Fruit fly (Drosophila melanogaster) whole organism, wandering third instar larva: Measurements from ENCODE around the gene DNAlig3.
A peak's percentile ranks its signal among the peaks of the same experiment; 100 is the strongest.

Source experiments
- Abd-B ChIP-seq: fragments of >200 bp; optimal IDR thresholded peaks from 2 replicates; lab custom pipeline; 2017; ENCODE audit warnings: missing biosample characterization, missing genetic modification characterization
- CG32264 ChIP-seq: fragments of 200-800 bp; sonication (Bioruptor generic); optimal IDR thresholded peaks from 2 replicates; lab custom pipeline; 2016; ENCODE audit warnings: missing biosample characterization, missing genetic modification characterization
- CG9705 ChIP-seq: fragments of 200-800 bp; sonication (Bioruptor generic); optimal IDR thresholded peaks from 2 replicates; lab custom pipeline; 2018; ENCODE audit warnings: missing biosample characterization, mild to moderate bottlenecking, missing genetic modification characterization
- CrebA ChIP-seq: fragments of 200-800 bp; sonication (Bioruptor generic); optimal IDR thresholded peaks from 2 replicates; lab custom pipeline; 2016; ENCODE audit warnings: missing biosample characterization, mild to moderate bottlenecking, missing genetic modification characterization, borderline replicate concordance
- Dfd ChIP-seq: fragments of >200 bp; optimal IDR thresholded peaks from 2 replicates; lab custom pipeline; 2017; ENCODE audit warnings: missing biosample characterization, missing genetic modification characterization
- Dif ChIP-seq: fragments of 200-275, 200-300 bp; sonication (Bioruptor generic); optimal IDR thresholded peaks from 2 replicates; lab custom pipeline; 2018; ENCODE audit warnings: missing biosample characterization, missing genetic modification characterization; ENCODE audit not compliant: partially characterized antibody
- GATAd ChIP-seq: sonication (Bioruptor generic); optimal IDR thresholded peaks from 2 replicates; lab custom pipeline; 2016; ENCODE audit warnings: missing biosample characterization, missing genetic modification characterization
- HLH106 ChIP-seq: fragments of 200-800 bp; optimal IDR thresholded peaks from 3 replicates; lab custom pipeline; 2019; ENCODE audit warnings: missing biosample characterization, mild to moderate bottlenecking, missing genetic modification characterization, moderate library complexity
- Hnf4 ChIP-seq: fragments of 200-800 bp; sonication (Bioruptor generic); optimal IDR thresholded peaks from 2 replicates; lab custom pipeline; 2016; ENCODE audit warnings: missing biosample characterization, mild to moderate bottlenecking, missing genetic modification characterization
- Hr78 ChIP-seq: fragments of >200 bp; optimal IDR thresholded peaks from 2 replicates; lab custom pipeline; 2017; ENCODE audit warnings: missing biosample characterization, missing genetic modification characterization
- Hr83 ChIP-seq: fragments of 200-300 bp; sonication (Bioruptor generic); optimal IDR thresholded peaks from 2 replicates; lab custom pipeline; 2016; ENCODE audit warnings: missing biosample characterization, mild to moderate bottlenecking, missing genetic modification characterization, moderate library complexity; ENCODE audit not compliant: poor library complexity, severe bottlenecking
- Jra ChIP-seq: sonication (Bioruptor generic); optimal IDR thresholded peaks from 2 replicates; lab custom pipeline; 2016; ENCODE audit warnings: missing biosample characterization, missing genetic modification characterization
- Mio ChIP-seq: sonication (Bioruptor generic); optimal IDR thresholded peaks from 2 replicates; lab custom pipeline; 2016; ENCODE audit warnings: missing biosample characterization, missing genetic modification characterization
- Myc ChIP-seq: fragments of >200 bp; optimal IDR thresholded peaks from 2 replicates; lab custom pipeline; 2017
- N ChIP-seq: fragments of >200 bp; optimal IDR thresholded peaks from 2 replicates; lab custom pipeline; 2018; ENCODE audit warnings: missing biosample characterization, missing external identifiers, missing genetic modification characterization
- OdsH ChIP-seq: fragments of 200-800 bp; sonication (Bioruptor generic); optimal IDR thresholded peaks from 2 replicates; lab custom pipeline; 2016; ENCODE audit warnings: missing biosample characterization, mild to moderate bottlenecking, missing genetic modification characterization
- Rel ChIP-seq, 2 experiments: fragments of 200-800 bp; sonication (Bioruptor generic) in 1 of 2; optimal IDR thresholded peaks; 2 replicates in 1 of 2; 3 replicates in 1 of 2; lab custom pipeline; 2016 to 2019; ENCODE audit warnings: mild to moderate bottlenecking in 2 of 2, missing biosample characterization in 2 of 2, missing genetic modification characterization in 2 of 2, moderate library complexity in 1 of 2
- Sp1 ChIP-seq: fragments of 200-800 bp; sonication (Bioruptor generic); optimal IDR thresholded peaks from 3 replicates; lab custom pipeline; 2019; ENCODE audit warnings: missing biosample characterization, mild to moderate bottlenecking, missing genetic modification characterization, moderate library complexity
- Vsx2 ChIP-seq: fragments of 200-300, 225-300 bp; sonication (Bioruptor generic); optimal IDR thresholded peaks from 2 replicates; lab custom pipeline; 2018; ENCODE audit warnings: missing biosample characterization, missing genetic modification characterization; ENCODE audit not compliant: partially characterized antibody
- br ChIP-seq: fragments of 200-800 bp; sonication (Bioruptor generic); optimal IDR thresholded peaks from 2 replicates; lab custom pipeline; 2016; ENCODE audit warnings: missing biosample characterization, missing genetic modification characterization
- brk ChIP-seq: fragments of 200-800 bp; sonication (Bioruptor generic); optimal IDR thresholded peaks from 2 replicates; lab custom pipeline; 2016; ENCODE audit warnings: missing biosample characterization, mild to moderate bottlenecking, missing genetic modification characterization
- dl ChIP-seq, 2 experiments: fragments of 175-275, 200-275 bp in 1 of 2; fragments of 200-275 bp in 1 of 2; sonication (Bioruptor generic); optimal IDR thresholded peaks; lab custom pipeline; 2018; ENCODE audit warnings: mild to moderate bottlenecking in 2 of 2, missing biosample characterization in 2 of 2, missing genetic modification characterization in 2 of 2, moderate library complexity in 2 of 2; ENCODE audit not compliant: partially characterized antibody in 2 of 2, insufficient read depth in 1 of 2
- dmrt93B ChIP-seq: fragments of 200-800 bp; sonication (Bioruptor generic); optimal IDR thresholded peaks from 2 replicates; lab custom pipeline; 2018; ENCODE audit warnings: missing biosample characterization, mild to moderate bottlenecking, missing genetic modification characterization
- dsf ChIP-seq: sonication (Bioruptor generic); optimal IDR thresholded peaks from 2 replicates; lab custom pipeline; 2016; ENCODE audit warnings: missing biosample characterization, missing genetic modification characterization, borderline replicate concordance
- ey ChIP-seq: fragments of 200-800 bp; sonication (Bioruptor generic); optimal IDR thresholded peaks from 2 replicates; lab custom pipeline; 2016; ENCODE audit warnings: missing biosample characterization, missing genetic modification characterization
- foxo ChIP-seq, 2 experiments: fragments of 200-800 bp; sonication (Bioruptor generic); optimal IDR thresholded peaks; 2 replicates in 1 of 2; 3 replicates in 1 of 2; lab custom pipeline; 2016 to 2017; ENCODE audit warnings: missing biosample characterization in 2 of 2, missing genetic modification characterization in 2 of 2
- fru ChIP-seq: fragments of 200-800 bp; sonication (Bioruptor generic); optimal IDR thresholded peaks from 3 replicates; lab custom pipeline; 2016; ENCODE audit warnings: missing biosample characterization, mild to moderate bottlenecking, missing genetic modification characterization
- h ChIP-seq: fragments of 200-800 bp; sonication (Bioruptor generic); optimal IDR thresholded peaks from 3 replicates; lab custom pipeline; 2016; ENCODE audit warnings: missing biosample characterization, mild to moderate bottlenecking, missing genetic modification characterization
- jim ChIP-seq: fragments of 175-275, 200-325 bp; sonication (Bioruptor generic); optimal IDR thresholded peaks from 2 replicates; lab custom pipeline; 2016; ENCODE audit warnings: missing biosample characterization, mild to moderate bottlenecking, missing genetic modification characterization
- lola ChIP-seq: fragments of >200 bp; optimal IDR thresholded peaks from 2 replicates; lab custom pipeline; 2017; ENCODE audit warnings: missing biosample characterization, missing genetic modification characterization
- pan ChIP-seq: fragments of >200 bp; optimal IDR thresholded peaks from 2 replicates; lab custom pipeline; 2017
- psq ChIP-seq: fragments of 200-800 bp; sonication (Bioruptor generic); optimal IDR thresholded peaks from 3 replicates; lab custom pipeline; 2017; ENCODE audit warnings: missing biosample characterization, mild to moderate bottlenecking, missing genetic modification characterization, moderate library complexity
- rgr ChIP-seq: fragments of 200-800 bp; sonication (Bioruptor generic); optimal IDR thresholded peaks from 3 replicates; lab custom pipeline; 2016; ENCODE audit warnings: missing biosample characterization, mild to moderate bottlenecking, missing genetic modification characterization
- sage ChIP-seq: fragments of 200-800 bp; sonication (Bioruptor generic); optimal IDR thresholded peaks from 2 replicates; lab custom pipeline; 2016; ENCODE audit warnings: missing biosample characterization, mild to moderate bottlenecking, missing genetic modification characterization
- sv ChIP-seq: fragments of 200-800 bp; sonication (Bioruptor generic); optimal IDR thresholded peaks from 3 replicates; lab custom pipeline; 2016; ENCODE audit warnings: missing biosample characterization, missing genetic modification characterization
- tai ChIP-seq: sonication (Bioruptor generic); optimal IDR thresholded peaks from 2 replicates; lab custom pipeline; 2016; ENCODE audit warnings: missing biosample characterization, missing genetic modification characterization
- usp ChIP-seq: fragments of >200 bp; optimal IDR thresholded peaks from 2 replicates; lab custom pipeline; 2017; ENCODE audit warnings: missing biosample characterization, missing genetic modification characterization
- woc ChIP-seq: sonication (Bioruptor generic); optimal IDR thresholded peaks from 2 replicates; lab custom pipeline; 2016; ENCODE audit warnings: missing biosample characterization, mild to moderate bottlenecking, missing genetic modification characterization

DNAlig3 gene

dm6 chr3R:12405134-12405533, 3.5 kb upstream of the DNAlig3 start:
- no peak for TF ChIP-seq foxo (GFP tag; optimal IDR thresholded peaks at IDR 0.05; lab: Kevin White, UChicago)
- TF ChIP-seq woc (GFP tag; lab: Kevin White, UChicago) = no peak
- no peak for TF ChIP-seq lola (GFP tag; lab: Kevin White, UChicago)
- no peak for TF ChIP-seq GATAd
- no peak for TF ChIP-seq psq (GFP tag; lab: Kevin White, UChicago)
- TF ChIP-seq HLH106 (tag; lab: Kevin White, UChicago) = no peak
- TF ChIP-seq Sp1 (GFP tag; lab: Kevin White, UChicago) = no peak
- no peak for TF ChIP-seq OdsH (GFP tag; lab: Kevin White, UChicago)
- TF ChIP-seq CG9705 (GFP tag; lab: Kevin White, UChicago) = no peak
- TF ChIP-seq brk (GFP tag; lab: Kevin White, UChicago) = no peak
- no peak for TF ChIP-seq Rel (GFP tag; optimal IDR thresholded peaks at IDR 0.05; lab: Kevin White, UChicago)
- TF ChIP-seq Rel (tag; optimal IDR thresholded peaks at IDR 0.05; lab: Kevin White, UChicago) = no peak
- no peak for TF ChIP-seq Hr83 (GFP tag; lab: Kevin White, UChicago)
- no peak for TF ChIP-seq sage (GFP tag; lab: Kevin White, UChicago)
- no peak for TF ChIP-seq Myc (lab: Kevin White, UChicago)

- TF ChIP-seq CG9705 (GFP tag; lab: Kevin White, UChicago) (peak; percentile 100), jim (GFP tag; lab: Kevin White, UChicago) (no peak), pan (lab: Kevin White, UChicago) (no peak), Sp1 (GFP tag; lab: Kevin White, UChicago) (peak; percentile 99), ey (GFP tag; lab: Kevin White, UChicago) (peak; percentile 89), HLH106 (tag; lab: Kevin White, UChicago) (peak; percentile 98), foxo (GFP tag; optimal IDR thresholded peaks at IDR 0.05; lab: Kevin White, UChicago) (peak; percentile 89 to 96), Hr83 (GFP tag; lab: Kevin White, UChicago) (peak; percentile 92), Mio (GFP tag; lab: Kevin White, UChicago) (peak; percentile 59), Dif (GFP tag; lab: Kevin White, UChicago) (no peak), CG32264 (GFP tag; lab: Kevin White, UChicago) (peak; percentile 94), dl (GFP tag; optimal IDR thresholded peaks at IDR 0.05; lab: Kevin White, UChicago; ENCODE audit: insufficient read depth in 1 of 2, partially characterized antibody in 2 of 2) (no peak), h (peak; percentile 99), psq (GFP tag; lab: Kevin White, UChicago) (peak; percentile 84), sage (GFP tag; lab: Kevin White, UChicago) (peak; percentile 99), fru (GFP tag; lab: Kevin White, UChicago) (peak; percentile 94), rgr (GFP tag; lab: Kevin White, UChicago) (peak; percentile 97), lola (GFP tag; lab: Kevin White, UChicago) (no peak), Dfd (GFP tag; lab: Kevin White, UChicago) (no peak), Vsx2 (no peak), Hnf4 (GFP tag; lab: Kevin White, UChicago) (peak; percentile 94), Myc (lab: Kevin White, UChicago) (no peak), sv (GFP tag; lab: Kevin White, UChicago) (peak; percentile 94), tai (GFP tag; lab: Kevin White, UChicago) (no peak), dmrt93B (peak; percentile 99), N (no peak), Jra (GFP tag; lab: Kevin White, UChicago) (peak; percentile 84), woc (GFP tag; lab: Kevin White, UChicago) (peak; percentile 86), CrebA (no peak), br (GFP tag; lab: Kevin White, UChicago) (peak; percentile 95), Rel (GFP tag; optimal IDR thresholded peaks at IDR 0.05; lab: Kevin White, UChicago) (peak; percentile 90), Rel (tag; optimal IDR thresholded peaks at IDR 0.05; lab: Kevin White, UChicago) (peak; percentile 93), usp (no peak), Abd-B (GFP tag; lab: Kevin White, UChicago) (no peak), Hr78 (no peak), brk (GFP tag; lab: Kevin White, UChicago) (peak; percentile 95), OdsH (GFP tag; lab: Kevin White, UChicago) (peak; percentile 95), dsf (GFP tag; lab: Kevin White, UChicago) (peak; percentile 88), GATAd (peak; percentile 36)
Observed at dm6 chr3R:12402935-12403334, 1.3 kb upstream of the DNAlig3 start.
